Fruit fly (Drosophila melanogaster) whole organism, embryonic: ENCODE data around the gene Mpcp2.

Experiments used
- B-H2 ChIP-seq: fragments of 200-800 bp; sonication (Bioruptor generic); optimal IDR thresholded peaks from 2 replicates; lab custom pipeline; 2018; ENCODE audit warnings: missing biosample characterization, mild to moderate bottlenecking, missing genetic modification characterization
- CG10267 ChIP-seq: fragments of 200-800 bp; sonication (Bioruptor generic); optimal IDR thresholded peaks from 2 replicates; lab custom pipeline; 2018; ENCODE audit warnings: missing biosample characterization, mild to moderate bottlenecking, missing genetic modification characterization, moderate library complexity
- CG10543 ChIP-seq: fragments of 200-800 bp; sonication (Bioruptor generic); optimal IDR thresholded peaks from 3 replicates; lab custom pipeline; 2017; ENCODE audit warnings: missing biosample characterization, mild to moderate bottlenecking, missing genetic modification characterization, moderate library complexity
- CG12769 ChIP-seq: fragments of 200-800 bp; sonication (Bioruptor generic); optimal IDR thresholded peaks from 2 replicates; lab custom pipeline; 2019; ENCODE audit warnings: missing biosample characterization, mild to moderate bottlenecking, missing genetic modification characterization, moderate library complexity
- CG15479 ChIP-seq: fragments of 200-800 bp; sonication (Bioruptor generic); optimal IDR thresholded peaks from 3 replicates; lab custom pipeline; 2019; ENCODE audit warnings: missing biosample characterization, mild to moderate bottlenecking, missing genetic modification characterization, moderate library complexity
- CG17912 ChIP-seq: fragments of 200-800 bp; sonication (Bioruptor generic); optimal IDR thresholded peaks from 2 replicates; lab custom pipeline; 2018; ENCODE audit warnings: missing biosample characterization, mild to moderate bottlenecking, missing genetic modification characterization
- CG31441 ChIP-seq: fragments of 200-800 bp; sonication (Bioruptor generic); IDR thresholded peaks from 2 replicates; pipeline ENCODE4 v1.3.6; 2022; ENCODE audit warnings: missing biosample characterization, missing genetic modification characterization
- CG3407 ChIP-seq: fragments of 200-800 bp; sonication (Bioruptor generic); optimal IDR thresholded peaks from 2 replicates; lab custom pipeline; 2018; ENCODE audit warnings: missing biosample characterization, mild to moderate bottlenecking, missing genetic modification characterization
- CG4328 ChIP-seq: fragments of 200-800 bp; sonication (Bioruptor generic); optimal IDR thresholded peaks from 3 replicates; lab custom pipeline; 2017; ENCODE audit warnings: missing biosample characterization, missing genetic modification reagents, missing genetic modification characterization
- CG6272 ChIP-seq: fragments of 200-800 bp; sonication (Bioruptor generic); IDR thresholded peaks from 2 replicates; pipeline ENCODE4 v1.3.6; 2022; ENCODE audit warnings: missing biosample characterization, missing genetic modification characterization
- CG6654 ChIP-seq: fragments of 200-800 bp; sonication (Bioruptor generic); optimal IDR thresholded peaks from 2 replicates; lab custom pipeline; 2017; ENCODE audit warnings: missing biosample characterization, mild to moderate bottlenecking, missing genetic modification characterization
- CG6854 ChIP-seq: fragments of 200-800 bp; sonication (Bioruptor generic); optimal IDR thresholded peaks from 3 replicates; lab custom pipeline; 2017; ENCODE audit warnings: missing biosample characterization, mild to moderate bottlenecking, missing genetic modification characterization
- CG8924 ChIP-seq: fragments of 200-800 bp; optimal IDR thresholded peaks from 3 replicates; lab custom pipeline; 2019; ENCODE audit warnings: missing biosample characterization, mild to moderate bottlenecking, missing genetic modification characterization, moderate library complexity
- CHES-1-like ChIP-seq: fragments of 200-800 bp; sonication (Bioruptor generic); optimal IDR thresholded peaks from 2 replicates; lab custom pipeline; 2016; ENCODE audit warnings: missing biosample characterization, missing genetic modification characterization
- Camta ChIP-seq: fragments of 200-800 bp; sonication (Bioruptor generic); optimal IDR thresholded peaks from 2 replicates; lab custom pipeline; 2016; ENCODE audit warnings: missing biosample characterization, missing genetic modification characterization
- Dp ChIP-seq: fragments of 200-800 bp; sonication (Bioruptor generic); optimal IDR thresholded peaks from 2 replicates; lab custom pipeline; 2018; ENCODE audit warnings: missing biosample characterization, mild to moderate bottlenecking, missing genetic modification characterization, moderate library complexity
- Dref ChIP-seq: fragments of 200-800 bp; sonication (Bioruptor generic); IDR thresholded peaks from 2 replicates; pipeline ENCODE4 v1.3.6; 2022; ENCODE audit warnings: missing biosample characterization, missing genetic modification characterization
- Fer2 ChIP-seq: fragments of 200-800 bp; sonication (Bioruptor generic); optimal IDR thresholded peaks from 2 replicates; lab custom pipeline; 2018; ENCODE audit warnings: missing biosample characterization, mild to moderate bottlenecking, missing genetic modification characterization, moderate library complexity
- Hmr ChIP-seq: fragments of 200-800 bp; sonication (Bioruptor generic); optimal IDR thresholded peaks from 3 replicates; lab custom pipeline; 2017; ENCODE audit warnings: mild to moderate bottlenecking, missing biosample characterization, missing genetic modification reagents, missing genetic modification characterization
- Lpt ChIP-seq: fragments of >200 bp; optimal IDR thresholded peaks from 2 replicates; lab custom pipeline; 2018; ENCODE audit warnings: missing biosample characterization, missing genetic modification characterization
- MESR4 ChIP-seq: fragments of 200-800 bp; sonication (Bioruptor generic); optimal IDR thresholded peaks from 2 replicates; lab custom pipeline; 2018; ENCODE audit warnings: missing biosample characterization, mild to moderate bottlenecking, missing genetic modification characterization, moderate library complexity
- Meics ChIP-seq: fragments of 200-800 bp; sonication (Bioruptor generic); optimal IDR thresholded peaks from 2 replicates; lab custom pipeline; 2017; ENCODE audit warnings: missing biosample characterization, mild to moderate bottlenecking, missing genetic modification characterization
- NfI ChIP-seq: fragments of 200-800 bp; sonication (Bioruptor generic); optimal IDR thresholded peaks from 3 replicates; lab custom pipeline; 2018; ENCODE audit warnings: missing biosample characterization, mild to moderate bottlenecking, missing genetic modification characterization, moderate library complexity
- Optix ChIP-seq: fragments of 200-800 bp; sonication (Bioruptor generic); IDR thresholded peaks from 3 replicates; pipeline ENCODE4 v1.3.6; 2022; ENCODE audit warnings: missing biosample characterization, missing genetic modification characterization
- Spps ChIP-seq: fragments of 200-800 bp; sonication (Bioruptor generic); optimal IDR thresholded peaks from 2 replicates; lab custom pipeline; 2018; ENCODE audit warnings: missing biosample characterization, mild to moderate bottlenecking, missing genetic modification characterization
- TFAM ChIP-seq: fragments of 200-800 bp; sonication (Bioruptor generic); optimal IDR thresholded peaks from 2 replicates; lab custom pipeline; 2017; ENCODE audit warnings: missing biosample characterization, missing genetic modification characterization, inconsistent platforms
- ac ChIP-seq: fragments of 200-800 bp; sonication (Bioruptor generic); optimal IDR thresholded peaks from 3 replicates; lab custom pipeline; 2017; ENCODE audit warnings: missing biosample characterization, mild to moderate bottlenecking, missing genetic modification characterization
- amos ChIP-seq: fragments of 200-800 bp; sonication (Bioruptor generic); IDR thresholded peaks from 2 replicates; pipeline ENCODE4 v1.3.6; 2022; ENCODE audit warnings: missing biosample characterization, missing genetic modification characterization; ENCODE audit not compliant: partially characterized antibody
- aop ChIP-seq: fragments of 200-800 bp; sonication (Bioruptor generic); IDR thresholded peaks from 2 replicates; pipeline ENCODE4 v1.3.6; 2022; ENCODE audit warnings: missing biosample characterization, missing genetic modification characterization
- ato ChIP-seq: fragments of 200-800 bp; sonication (Bioruptor generic); IDR thresholded peaks from 2 replicates; pipeline ENCODE4 v1.3.6; 2022; ENCODE audit warnings: missing biosample characterization, missing genetic modification characterization; ENCODE audit not compliant: partially characterized antibody
- cad ChIP-seq: fragments of >200 bp; optimal IDR thresholded peaks from 2 replicates; lab custom pipeline; 2017; ENCODE audit warnings: missing biosample characterization, missing genetic modification characterization
- chm ChIP-seq: fragments of 200-800 bp; sonication (Bioruptor generic); IDR thresholded peaks from 2 replicates; pipeline ENCODE4 v1.3.6; 2022; ENCODE audit warnings: missing biosample characterization, missing genetic modification characterization
- ci ChIP-seq: fragments of 200-800 bp; sonication (Bioruptor generic); IDR thresholded peaks from 3 replicates; pipeline ENCODE4 v1.3.6; 2022; ENCODE audit warnings: missing biosample characterization, missing genetic modification characterization
- crol ChIP-seq: fragments of 200-800 bp; sonication (Bioruptor generic); IDR thresholded peaks from 2 replicates; pipeline ENCODE4 v1.3.6; 2022; ENCODE audit warnings: missing biosample characterization, missing genetic modification characterization
- dan ChIP-seq: fragments of 200-800 bp; sonication (Bioruptor generic); IDR thresholded peaks from 2 replicates; pipeline ENCODE4 v1.3.6; 2022; ENCODE audit warnings: missing biosample characterization, missing genetic modification characterization
- dpn ChIP-seq, 2 experiments: fragments of 200-800 bp; sonication (Bioruptor generic); optimal IDR thresholded peaks; 3 replicates each; lab custom pipeline; 2016; ENCODE audit warnings: missing biosample characterization in 2 of 2, missing genetic modification characterization in 2 of 2
- esg ChIP-seq: fragments of 200-800 bp; sonication (Bioruptor generic); conservative IDR thresholded peaks from 2 replicates; pipeline ENCODE4 v1.3.6; 2022; ENCODE audit warnings: missing biosample characterization, missing genetic modification characterization
- fd3F ChIP-seq: fragments of 200-800 bp; sonication (Bioruptor generic); optimal IDR thresholded peaks from 2 replicates; lab custom pipeline; 2018; ENCODE audit warnings: missing biosample characterization, mild to moderate bottlenecking, missing genetic modification characterization, moderate library complexity
- fru ChIP-seq: fragments of >200 bp; optimal IDR thresholded peaks from 2 replicates; lab custom pipeline; 2017
- fu2 ChIP-seq: fragments of 200-800 bp; sonication (Bioruptor generic); optimal IDR thresholded peaks from 2 replicates; lab custom pipeline; 2016; ENCODE audit warnings: missing biosample characterization, missing genetic modification characterization
- gcm2 ChIP-seq: fragments of 200-800 bp; sonication (Bioruptor generic); optimal IDR thresholded peaks from 2 replicates; lab custom pipeline; 2016; ENCODE audit warnings: missing biosample characterization, missing genetic modification characterization
- gsb ChIP-seq: fragments of 200-800 bp; sonication (Bioruptor generic); IDR thresholded peaks from 2 replicates; pipeline ENCODE4 v1.3.6; 2022; ENCODE audit warnings: missing biosample characterization, missing genetic modification characterization
- gsb-n ChIP-seq: fragments of 200-800 bp; sonication (Bioruptor generic); optimal IDR thresholded peaks from 3 replicates; lab custom pipeline; 2018; ENCODE audit warnings: missing biosample characterization, mild to moderate bottlenecking, missing genetic modification characterization
- ken ChIP-seq: fragments of 200-800 bp; sonication (Bioruptor generic); IDR thresholded peaks from 3 replicates; pipeline ENCODE4 v1.3.6; 2022; ENCODE audit warnings: missing biosample characterization, missing genetic modification characterization
- kni ChIP-seq: fragments of 200-800 bp; sonication (Bioruptor generic); optimal IDR thresholded peaks from 3 replicates; lab custom pipeline; 2017; ENCODE audit warnings: mild to moderate bottlenecking, missing biosample characterization, missing genetic modification reagents, missing genetic modification characterization
- nom ChIP-seq: fragments of 200-800 bp; sonication (Bioruptor generic); optimal IDR thresholded peaks from 2 replicates; lab custom pipeline; 2017; ENCODE audit warnings: missing biosample characterization, missing genetic modification characterization, mild to moderate bottlenecking, moderate library complexity, missing genetic modification reagents
- prd ChIP-seq, 3 experiments: fragments of >200 bp in 2 of 3; fragments of 200-800 bp in 1 of 3; sonication (Bioruptor generic) in 1 of 3; optimal IDR thresholded peaks in 2 of 3; IDR thresholded peaks in 1 of 3; 2 replicates in 2 of 3; 3 replicates in 1 of 3; pipeline versions ENCODE4 v1.3.6 to Lab custom; 2017 to 2022; ENCODE audit warnings: missing biosample characterization in 1 of 3, missing genetic modification characterization in 1 of 3
- psq ChIP-seq: fragments of 200-800 bp; sonication (Bioruptor generic); optimal IDR thresholded peaks from 2 replicates; lab custom pipeline; 2017; ENCODE audit warnings: missing biosample characterization, missing genetic modification characterization
- tap ChIP-seq: fragments of 200-800 bp; optimal IDR thresholded peaks from 3 replicates; lab custom pipeline; 2019; ENCODE audit warnings: missing biosample characterization, mild to moderate bottlenecking, missing genetic modification characterization, moderate library complexity
- tio ChIP-seq: fragments of 200-800 bp; sonication (Bioruptor generic); optimal IDR thresholded peaks from 2 replicates; lab custom pipeline; 2017; ENCODE audit warnings: missing biosample characterization, missing genetic modification characterization, inconsistent platforms
- zen2 ChIP-seq: fragments of 200-800 bp; sonication (Bioruptor generic); IDR thresholded peaks from 3 replicates; pipeline ENCODE4 v1.3.6; 2022; ENCODE audit warnings: missing biosample characterization, missing genetic modification characterization; ENCODE audit not compliant: partially characterized antibody

Mpcp2 gene

dm6 chr3L:14559659-14560058, 22.2 kb downstream of the Mpcp2 start, which contains the start of gene CG34039 (continued):
- TF ChIP-seq amos (GFP tag; lab: Robert Waterston, UW) (peak; percentile 93; the same call in 1 of the 2 replicates), fu2 (GFP tag; lab: Kevin White, UChicago) (no peak), CG10543 (GFP tag; lab: Kevin White, UChicago) (no peak), fru (no peak), nom (GFP tag; lab: Kevin White, UChicago) (no peak), chm (GFP tag; lab: Robert Waterston, UW) (no peak), CG8924 (tag; lab: Kevin White, UChicago) (peak; percentile 51), ato (GFP tag; lab: Robert Waterston, UW) (peak; percentile 91), Dref (GFP tag; lab: Robert Waterston, UW) (peak; percentile 90), esg (GFP tag; lab: Robert Waterston, UW) (no peak), CG31441 (GFP tag; lab: Robert Waterston, UW) (0 out of 2 replicates have a peak, but pooled peaks have one; percentile 21), aop (no peak), Optix (GFP tag; lab: Robert Waterston, UW) (no peak), Lpt (no peak), tap (no peak), CG6854 (GFP tag; lab: Kevin White, UChicago) (no peak), MESR4 (GFP tag; lab: Kevin White, UChicago) (no peak), prd (optimal IDR thresholded peaks at IDR 0.05; lab: Kevin White, UChicago) (no peak), prd (GFP tag; IDR thresholded peaks at IDR 0.05; lab: Robert Waterston, UW) (no peak), crol (GFP tag; lab: Robert Waterston, UW) (no peak), CG3407 (no peak), psq (GFP tag; lab: Kevin White, UChicago) (no peak), CG17912 (GFP tag; lab: Kevin White, UChicago) (no peak), dan (GFP tag; lab: Robert Waterston, UW) (no peak), Meics (GFP tag; lab: Kevin White, UChicago) (no peak), Fer2 (tag; lab: Kevin White, UChicago) (no peak), ac (GFP tag; lab: Kevin White, UChicago) (no peak), B-H2 (GFP tag; lab: Kevin White, UChicago) (no peak), gcm2 (GFP tag; lab: Kevin White, UChicago) (no peak), CG10267 (tag; lab: Kevin White, UChicago) (peak; percentile 67), CG15479 (GFP tag; lab: Kevin White, UChicago) (no peak), CG6272 (GFP tag; lab: Robert Waterston, UW) (no peak), gsb-n (tag; lab: Kevin White, UChicago) (peak; percentile 78), zen2 (GFP tag; lab: Robert Waterston, UW) (no peak; the same call in 2 of the 3 replicates), cad (GFP tag; lab: Kevin White, UChicago) (no peak), kni (GFP tag; lab: Kevin White, UChicago) (no peak), Hmr (GFP tag; lab: Kevin White, UChicago) (peak; percentile 33), CG6654 (no peak), tio (GFP tag; lab: Kevin White, UChicago) (no peak), NfI (GFP tag; lab: Kevin White, UChicago) (no peak), Dp (GFP tag; lab: Kevin White, UChicago) (peak; percentile 96), CG12769 (no peak), ken (GFP tag; lab: Robert Waterston, UW) (no peak), CHES-1-like (no peak), Spps (tag; lab: Kevin White, UChicago) (no peak), fd3F (GFP tag; lab: Kevin White, UChicago) (no peak), CG4328 (GFP tag; lab: Kevin White, UChicago) (no peak), Camta (GFP tag; lab: Kevin White, UChicago) (no peak), gsb (GFP tag; lab: Robert Waterston, UW) (no peak), ci (GFP tag; lab: Robert Waterston, UW) (no peak), dpn (GFP tag; optimal IDR thresholded peaks at IDR 0.05; lab: Kevin White, UChicago) (no peak), TFAM (GFP tag; lab: Kevin White, UChicago) (no peak)
